Fruit fly (Drosophila melanogaster) Kc167 (cell line): ENCODE results near the gene brv3.

Experiments used
- Myc ChIP-seq: fragments of >200 bp; optimal IDR thresholded peaks from 2 replicates; lab custom pipeline; 2017; ENCODE audit warnings: missing external identifiers
- Sin3A ChIP-seq: fragments of >200 bp; optimal IDR thresholded peaks from 2 replicates; lab custom pipeline; 2018; ENCODE audit warnings: missing external identifiers
- h ChIP-seq: fragments of >200 bp; optimal IDR thresholded peaks from 3 replicates; lab custom pipeline; 2018; ENCODE audit warnings: missing external identifiers
- insv ChIP-seq: fragments of >200 bp; optimal IDR thresholded peaks from 3 replicates; lab custom pipeline; 2018; ENCODE audit warnings: missing external identifiers
- psq ChIP-seq: fragments of >200 bp; optimal IDR thresholded peaks from 2 replicates; lab custom pipeline; 2017; ENCODE audit warnings: missing external identifiers
- ttk ChIP-seq: sonication (Bioruptor generic); optimal IDR thresholded peaks from 2 replicates; lab custom pipeline; 2017; ENCODE audit warnings: missing external identifiers

The brv3 gene

DNA sequence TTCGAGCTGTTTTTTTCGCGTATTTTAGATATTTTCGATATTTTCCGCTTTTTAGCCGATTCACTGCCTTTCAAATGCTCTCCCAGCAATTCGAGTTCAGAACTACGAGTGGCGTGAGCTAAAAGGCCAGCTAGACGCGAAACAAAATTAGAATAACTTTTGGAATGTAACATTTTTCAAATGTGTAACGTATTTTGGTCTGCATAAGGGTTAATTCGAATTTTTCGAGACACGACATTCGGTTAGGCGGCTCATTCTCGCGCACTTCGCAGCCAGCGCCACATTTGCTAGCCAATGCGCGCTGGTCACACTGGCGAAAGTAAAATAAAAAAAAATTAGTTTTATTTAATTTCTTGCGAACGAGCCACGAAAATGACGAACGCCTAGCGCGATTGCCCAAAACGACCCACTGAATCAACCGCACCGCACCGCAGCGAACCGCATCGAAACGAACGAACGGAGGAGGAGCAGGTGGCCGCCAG is at the start of gene brv3, which contains the start of gene Pi4KIIIalpha:
brv3 (minus strand) TSS at position 51 of the 482 bp plus-strand sequence.
Pi4KIIIalpha (plus strand) TSS at position 280 of the 482 bp plus-strand sequence.
- no peak for TF ChIP-seq Sin3A (lab: Kevin White, UChicago)
- no peak for TF ChIP-seq insv (lab: Kevin White, UChicago)

DNA sequence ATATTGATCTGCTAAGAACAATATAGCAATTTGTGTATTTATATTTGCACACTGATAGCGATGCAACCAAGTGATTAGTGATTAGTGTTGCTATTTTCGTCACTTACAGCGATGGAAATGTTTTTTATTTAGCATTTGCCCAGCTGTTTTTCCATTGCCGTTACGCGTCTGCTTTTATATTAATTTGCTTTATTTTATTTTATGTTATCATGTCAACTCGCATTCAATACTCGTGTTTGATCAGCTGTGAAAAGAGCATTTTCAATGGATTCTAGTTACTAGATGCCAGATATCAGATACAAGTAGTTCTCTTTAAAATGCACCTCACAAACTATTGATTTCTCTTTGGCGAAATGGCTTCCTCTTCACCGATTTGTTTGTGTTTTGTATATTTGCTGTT is 39.0 kb upstream of the brv3 start:
- no peak for TF ChIP-seq Sin3A (lab: Kevin White, UChicago)
- no peak for TF ChIP-seq psq
- TF ChIP-seq ttk (lab: Kevin White, UChicago): no peak
- TF ChIP-seq insv (lab: Kevin White, UChicago): no peak

DNA sequence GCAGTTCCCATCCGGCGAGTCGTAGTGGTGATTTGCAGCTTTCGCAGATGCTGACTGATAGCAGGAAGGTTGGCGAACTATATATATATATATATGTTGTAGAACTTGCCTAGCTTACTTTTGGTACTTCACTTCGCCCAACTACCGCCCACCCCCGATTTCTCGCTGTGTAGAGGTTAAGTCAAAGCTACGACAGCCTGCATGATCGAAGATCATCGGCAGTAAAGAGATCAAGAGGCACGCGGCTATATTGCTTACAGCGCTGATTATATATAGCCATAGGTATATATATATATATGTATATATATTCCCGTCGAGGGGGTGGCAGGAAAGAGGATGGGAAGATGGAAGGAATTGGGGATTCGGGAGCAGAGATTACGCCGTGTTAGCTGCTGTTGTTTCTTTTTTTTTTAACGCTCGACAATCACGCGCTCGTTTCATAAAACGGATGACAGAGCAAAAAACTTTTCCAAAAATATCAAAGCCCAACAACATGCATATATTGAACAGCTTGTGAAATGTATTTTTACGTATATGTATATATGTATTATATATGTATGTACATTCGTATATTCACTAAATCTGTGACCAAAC is 38.3 kb upstream of the brv3 start:
- TF ChIP-seq psq (no peak), h (lab: Kevin White, UChicago) (no peak), ttk (lab: Kevin White, UChicago) (no peak), Sin3A (lab: Kevin White, UChicago) (no peak), Myc (lab: Kevin White, UChicago) (no peak), insv (lab: Kevin White, UChicago) (no peak)

DNA sequence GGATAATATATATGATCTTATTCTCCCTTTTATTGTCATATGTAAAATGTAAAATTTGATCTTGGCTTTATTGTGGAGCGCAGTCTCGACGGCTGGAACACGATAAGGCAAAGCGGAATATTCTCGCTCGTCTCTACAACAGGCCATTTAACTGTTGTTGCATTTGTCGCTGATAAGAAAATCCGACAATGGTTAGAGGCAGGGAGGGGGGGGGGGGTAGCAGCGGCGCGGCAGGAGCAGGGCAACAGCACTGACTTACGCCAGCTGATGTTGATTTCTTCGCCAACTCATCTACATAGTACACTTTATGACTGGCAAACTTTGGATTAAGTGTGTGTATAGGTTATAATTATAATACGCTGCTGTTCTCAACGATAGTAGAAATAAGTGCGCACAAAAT is 37.4 kb upstream of the brv3 start:
- no peak for TF ChIP-seq ttk (lab: Kevin White, UChicago)
- TF ChIP-seq Sin3A (lab: Kevin White, UChicago): no peak
- TF ChIP-seq h (lab: Kevin White, UChicago): no peak
- no peak for TF ChIP-seq psq
- TF ChIP-seq insv (lab: Kevin White, UChicago): no peak
- no peak for TF ChIP-seq Myc (lab: Kevin White, UChicago)

DNA sequence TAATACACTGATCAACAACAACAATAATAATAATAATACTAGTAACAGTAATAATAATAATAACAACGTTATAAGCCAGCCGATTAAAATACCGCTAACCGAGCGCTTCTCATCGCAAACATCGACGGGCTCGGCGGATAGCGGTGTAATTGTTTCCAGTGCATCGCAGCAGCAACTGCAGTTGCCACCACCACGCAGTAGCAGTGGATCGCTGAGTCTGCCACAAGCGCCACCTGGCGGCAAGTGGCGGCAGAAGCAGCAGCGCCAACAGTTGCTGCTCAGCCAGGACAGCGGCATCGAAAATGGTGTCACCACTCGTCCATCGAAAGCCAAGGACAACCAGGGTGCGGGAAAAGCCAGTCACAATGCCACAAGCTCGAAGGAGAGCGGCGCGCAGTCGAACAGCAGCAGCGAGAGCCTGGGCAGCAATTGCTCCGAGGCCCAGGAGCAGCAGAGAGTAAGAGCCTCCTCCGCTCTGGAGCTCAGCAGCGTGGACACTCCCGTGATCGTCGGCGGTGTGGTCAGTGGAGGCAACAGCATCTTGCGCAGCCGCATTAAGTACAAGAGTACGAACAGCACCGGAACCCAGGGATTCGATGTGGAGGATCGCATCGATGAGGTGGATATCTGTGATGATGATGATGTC is 35.2 kb upstream of the brv3 start:
- no peak for TF ChIP-seq ttk (lab: Kevin White, UChicago)
- TF ChIP-seq Sin3A (lab: Kevin White, UChicago): no peak
- no peak for TF ChIP-seq h (lab: Kevin White, UChicago)
- TF ChIP-seq psq: no peak
- no peak for TF ChIP-seq insv (lab: Kevin White, UChicago)
- no peak for TF ChIP-seq Myc (lab: Kevin White, UChicago)

DNA sequence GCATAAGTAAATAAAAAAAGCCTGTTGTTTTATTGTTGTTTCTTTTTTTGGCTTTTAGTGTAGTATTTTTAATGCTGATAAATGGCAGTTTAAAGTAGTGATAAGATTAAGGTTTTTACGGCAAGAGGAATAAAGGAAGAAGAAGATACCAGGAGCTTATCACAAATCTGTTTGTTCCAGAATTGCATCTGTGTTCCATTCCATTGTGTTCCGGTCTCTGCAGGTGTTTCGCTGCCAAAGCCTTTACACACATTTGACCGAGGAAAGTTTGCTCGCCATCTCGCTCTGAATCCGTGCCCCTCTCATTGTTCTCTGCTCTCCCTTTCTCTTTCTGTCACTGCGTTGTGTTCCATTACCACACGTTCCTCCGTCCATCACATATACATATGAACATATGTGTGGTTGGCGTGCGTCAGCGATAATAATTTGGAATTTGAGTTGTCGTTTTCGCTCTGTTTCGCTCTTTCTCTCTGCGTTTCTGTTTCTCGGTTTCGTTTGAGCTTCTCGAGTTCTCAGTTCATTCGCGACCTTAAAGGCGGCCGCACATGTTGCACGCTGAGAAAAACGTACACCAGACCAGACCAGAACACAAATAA is 34.0 kb upstream of the brv3 start:
- TF ChIP-seq Myc (lab: Kevin White, UChicago) (no peak), Sin3A (lab: Kevin White, UChicago) (no peak), h (lab: Kevin White, UChicago) (no peak), ttk (lab: Kevin White, UChicago) (no peak)

DNA sequence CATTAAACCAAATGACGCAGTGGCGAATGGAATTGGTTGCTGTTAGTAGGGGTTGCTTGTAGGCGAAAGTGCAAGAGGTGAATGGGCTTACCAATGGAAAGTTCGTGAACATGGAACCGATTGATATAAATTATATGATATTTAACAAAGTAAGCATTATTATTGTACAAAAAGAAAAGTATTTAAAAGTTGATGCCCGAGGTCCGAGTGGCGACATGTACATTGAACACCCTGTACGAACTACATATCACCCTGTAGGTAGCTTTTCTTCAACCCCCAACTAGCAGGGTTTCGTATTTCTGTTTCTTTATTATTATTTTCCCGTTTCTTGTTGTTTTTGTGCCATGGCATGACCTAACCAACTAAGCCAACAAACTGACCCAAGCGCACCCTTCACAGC is 32.8 kb upstream of the brv3 start:
- TF ChIP-seq psq: no peak
- no peak for TF ChIP-seq insv (lab: Kevin White, UChicago)
- no peak for TF ChIP-seq h (lab: Kevin White, UChicago)
- TF ChIP-seq Myc (lab: Kevin White, UChicago): no peak
- no peak for TF ChIP-seq Sin3A (lab: Kevin White, UChicago)
- no peak for TF ChIP-seq ttk (lab: Kevin White, UChicago)

DNA sequence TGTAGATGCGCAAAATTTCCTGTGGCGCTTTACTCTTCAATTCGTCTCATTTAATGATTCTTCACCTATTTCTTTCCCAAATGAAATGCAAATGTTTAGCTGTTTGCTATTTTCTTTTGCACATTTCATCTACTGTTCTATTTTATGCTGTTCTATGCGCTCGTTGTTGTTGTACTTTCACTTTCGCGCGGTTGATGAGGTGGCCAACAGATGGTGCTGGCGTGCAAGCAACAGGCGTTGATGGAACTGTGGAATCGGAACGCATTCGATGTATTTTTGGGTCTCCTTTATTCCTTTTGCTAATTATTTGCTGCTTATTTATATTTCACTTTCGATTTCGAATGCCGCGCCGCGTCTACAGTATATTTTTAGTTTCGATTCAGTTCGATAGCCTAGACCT is 31.6 kb upstream of the brv3 start:
- TF ChIP-seq insv (lab: Kevin White, UChicago): no peak
- no peak for TF ChIP-seq Sin3A (lab: Kevin White, UChicago)
- no peak for TF ChIP-seq psq
- no peak for TF ChIP-seq h (lab: Kevin White, UChicago)
- no peak for TF ChIP-seq ttk (lab: Kevin White, UChicago)
- no peak for TF ChIP-seq Myc (lab: Kevin White, UChicago)

DNA sequence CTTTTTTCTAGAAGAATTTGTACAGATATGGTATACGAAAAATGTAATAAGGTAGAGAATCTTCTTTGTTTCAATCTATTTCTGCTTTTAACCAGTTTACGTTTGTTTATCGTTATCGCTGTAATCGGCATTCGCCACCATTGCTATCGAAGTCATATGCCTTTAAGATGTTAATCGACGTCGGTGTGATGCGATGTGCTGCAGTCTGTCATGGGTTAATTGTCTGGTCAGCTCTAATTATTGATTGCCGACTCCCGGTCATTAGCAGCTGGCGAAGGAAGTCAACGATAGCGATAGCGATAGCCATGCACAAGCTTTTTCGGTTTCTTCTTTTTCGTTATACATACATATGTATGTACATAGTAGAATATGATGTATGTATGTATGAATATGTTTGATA is 31.1 kb upstream of the brv3 start:
- TF ChIP-seq Myc (lab: Kevin White, UChicago) (no peak), ttk (lab: Kevin White, UChicago) (no peak), insv (lab: Kevin White, UChicago) (no peak), psq (no peak), h (lab: Kevin White, UChicago) (no peak), Sin3A (lab: Kevin White, UChicago) (no peak)

DNA sequence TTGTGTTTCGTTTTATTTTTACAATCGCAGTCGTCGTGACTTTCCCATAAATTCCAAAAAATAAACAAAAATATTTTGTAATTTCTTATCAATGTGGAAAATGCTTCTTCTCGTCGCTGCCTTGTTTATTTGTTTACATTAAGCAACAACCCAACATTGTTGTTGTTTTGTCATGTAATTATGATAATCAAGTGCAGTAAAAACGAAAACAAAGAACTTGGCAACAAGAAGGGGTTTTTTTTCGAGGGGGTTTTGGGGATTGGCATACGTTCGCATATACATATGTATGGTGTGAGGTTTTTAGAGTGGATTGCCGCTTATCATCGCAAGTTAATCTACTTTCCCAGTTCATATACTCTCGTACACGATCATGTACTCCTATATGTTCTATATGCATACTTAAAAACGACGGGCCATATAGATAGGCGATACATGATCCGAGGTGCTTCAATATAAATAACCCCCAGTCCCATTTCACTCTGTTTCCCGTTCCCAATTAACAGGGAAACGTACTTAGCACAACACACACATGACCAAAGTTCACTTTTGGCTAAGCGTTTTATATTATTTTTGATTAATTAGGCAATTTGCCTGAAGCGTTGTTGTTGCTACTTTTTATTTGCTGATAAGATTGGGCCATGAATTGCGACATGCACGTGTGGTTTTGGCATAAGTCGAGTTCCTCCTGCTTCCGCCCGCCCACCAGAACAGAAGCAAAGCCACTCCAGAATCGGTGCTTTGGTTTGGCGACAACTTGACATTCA is 29.3 kb upstream of the brv3 start:
- TF ChIP-seq h (lab: Kevin White, UChicago): no peak
- no peak for TF ChIP-seq ttk (lab: Kevin White, UChicago)
- TF ChIP-seq Sin3A (lab: Kevin White, UChicago): no peak
- TF ChIP-seq psq: no peak
- no peak for TF ChIP-seq Myc (lab: Kevin White, UChicago)
- no peak for TF ChIP-seq insv (lab: Kevin White, UChicago)

DNA sequence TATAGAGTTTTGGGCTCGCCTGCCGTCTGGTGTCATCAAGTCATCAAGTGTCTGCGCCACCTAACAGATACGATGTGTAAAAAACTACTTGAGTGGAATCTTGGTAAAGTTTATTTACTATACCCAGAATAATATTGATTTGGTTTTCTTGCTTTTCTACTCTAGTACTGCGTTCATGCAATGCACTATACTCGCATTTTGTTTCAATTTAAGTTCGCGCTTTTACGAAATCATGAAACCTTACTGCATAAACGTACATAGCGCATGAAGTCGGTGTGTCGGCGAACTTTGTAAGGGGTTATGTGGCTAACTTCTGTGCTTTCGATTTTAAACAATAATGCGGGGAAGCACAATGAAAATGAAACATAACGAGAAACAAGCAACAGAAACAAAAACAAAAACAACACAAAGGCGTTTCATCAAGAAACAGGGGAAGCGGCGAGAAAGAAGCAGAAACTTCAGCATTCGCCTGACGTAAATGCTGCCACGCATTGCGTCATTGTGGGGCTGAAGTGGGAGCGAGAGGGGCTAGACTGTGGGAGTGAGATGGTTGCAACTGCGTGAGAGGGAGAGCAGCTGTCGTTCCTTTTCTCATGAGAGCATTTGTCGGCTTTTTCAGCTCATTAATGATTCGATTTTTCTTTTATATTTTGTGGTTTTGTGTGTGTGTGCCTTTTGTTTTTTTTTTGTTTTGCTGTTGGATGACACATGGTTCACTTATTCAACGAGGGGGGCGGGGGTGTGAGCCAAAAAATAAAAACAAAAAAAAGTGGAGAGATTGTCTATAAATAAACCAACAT is 27.9 kb upstream of the brv3 start:
- TF ChIP-seq h (lab: Kevin White, UChicago) (no peak), Sin3A (lab: Kevin White, UChicago) (no peak), Myc (lab: Kevin White, UChicago) (no peak)
